Fruit fly (Drosophila melanogaster) whole organism: ENCODE measurements around the gene CG3902.

Experiments used
- CG8478 ChIP-seq: fragments of >200 bp; optimal IDR thresholded peaks from 2 replicates; lab custom pipeline; 2018; ENCODE audit warnings: inconsistent platforms
- Dll ChIP-seq: fragments of >200 bp; optimal IDR thresholded peaks from 2 replicates; lab custom pipeline; 2017
- EcR ChIP-seq, 2 experiments: fragments of >200 bp; optimal IDR thresholded peaks; 2 replicates each; lab custom pipeline; 2017; ENCODE audit warnings: missing biosample characterization in 2 of 2, missing genetic modification characterization in 2 of 2, missing genetic modification reagents in 2 of 2
- pan ChIP-seq: fragments of >200 bp; optimal IDR thresholded peaks from 2 replicates; lab custom pipeline; 2017
- psq ChIP-seq: fragments of >200 bp; optimal IDR thresholded peaks from 2 replicates; lab custom pipeline; 2017
- usp ChIP-seq: fragments of >200 bp; optimal IDR thresholded peaks from 2 replicates; lab custom pipeline; 2017; ENCODE audit warnings: missing biosample characterization, missing genetic modification characterization, mixed read lengths

dm6 chr3L:18904772-18905601, 6.9 kb upstream of the CG3902 start, which contains the start of the genes CSN1b and Prp6:
- TF ChIP-seq usp (GFP tag; lab: Kevin White, UChicago) (no peak), pan (lab: Kevin White, UChicago) (no peak), Dll (lab: Kevin White, UChicago) (no peak), CG8478 (lab: Kevin White, UChicago) (no peak), psq (lab: Kevin White, UChicago) (no peak), EcR (GFP tag; optimal IDR thresholded peaks at IDR 0.05; lab: Kevin White, UChicago) (no peak)
